Fruit fly (Drosophila melanogaster) whole organism, embryonic: ENCODE measurements around the gene DCP2.

Source experiments
- Aef1 ChIP-seq: fragments of 200-800 bp; sonication (Bioruptor generic); IDR thresholded peaks from 3 replicates; pipeline ENCODE4 v1.3.6; 2022; ENCODE audit warnings: missing biosample characterization, missing genetic modification characterization
- Atf3 ChIP-seq: fragments of 200-800 bp; sonication (Bioruptor generic); optimal IDR thresholded peaks from 3 replicates; lab custom pipeline; 2016; ENCODE audit warnings: missing biosample characterization, missing genetic modification characterization
- Bdp1 ChIP-seq: fragments of 200-800 bp; sonication (Bioruptor generic); optimal IDR thresholded peaks from 3 replicates; lab custom pipeline; 2016; ENCODE audit warnings: missing biosample characterization, missing genetic modification characterization
- CG11093 ChIP-seq: fragments of 200-800 bp; sonication (Bioruptor generic); IDR thresholded peaks from 3 replicates; pipeline ENCODE4 v1.3.6; 2022; ENCODE audit warnings: missing biosample characterization, missing genetic modification characterization
- CG11456 ChIP-seq: fragments of 200-800 bp; sonication (Bioruptor generic); IDR thresholded peaks from 3 replicates; pipeline ENCODE4 v1.3.6; 2022; ENCODE audit warnings: missing biosample characterization, missing genetic modification characterization
- CG13123 ChIP-seq: fragments of 200-800 bp; sonication (Bioruptor generic); optimal IDR thresholded peaks from 2 replicates; lab custom pipeline; 2016; ENCODE audit warnings: missing biosample characterization, missing genetic modification characterization
- CG1603 ChIP-seq: fragments of 200-800 bp; sonication (Bioruptor generic); optimal IDR thresholded peaks from 2 replicates; lab custom pipeline; 2019; ENCODE audit warnings: missing biosample characterization, mild to moderate bottlenecking, missing genetic modification characterization, moderate library complexity
- CG16863 ChIP-seq: fragments of 200-800 bp; sonication (Bioruptor generic); optimal IDR thresholded peaks from 3 replicates; lab custom pipeline; 2016; ENCODE audit warnings: missing biosample characterization, missing genetic modification characterization
- CG17361 ChIP-seq: fragments of 200-800 bp; sonication (Bioruptor generic); IDR thresholded peaks from 3 replicates; pipeline ENCODE4 v1.3.6; 2022; ENCODE audit warnings: missing biosample characterization, missing genetic modification characterization
- CG17912 ChIP-seq: fragments of 200-800 bp; sonication (Bioruptor generic); optimal IDR thresholded peaks from 2 replicates; lab custom pipeline; 2018; ENCODE audit warnings: missing biosample characterization, mild to moderate bottlenecking, missing genetic modification characterization
- CG18599 ChIP-seq: fragments of 200-800 bp; sonication (Bioruptor generic); optimal IDR thresholded peaks from 3 replicates; lab custom pipeline; 2017; ENCODE audit warnings: missing biosample characterization, missing genetic modification characterization, mild to moderate bottlenecking, moderate library complexity, missing genetic modification reagents
- CG18764 ChIP-seq: fragments of 200-800 bp; sonication (Bioruptor generic); optimal IDR thresholded peaks from 3 replicates; lab custom pipeline; 2016; ENCODE audit warnings: missing biosample characterization, missing genetic modification characterization
- CG2120 ChIP-seq: fragments of 200-800 bp; sonication (Bioruptor generic); optimal IDR thresholded peaks from 3 replicates; lab custom pipeline; 2016; ENCODE audit warnings: missing biosample characterization, missing genetic modification characterization
- CG3065 ChIP-seq: fragments of 200-800 bp; sonication (Bioruptor generic); optimal IDR thresholded peaks from 2 replicates; lab custom pipeline; 2016; ENCODE audit warnings: missing biosample characterization, missing genetic modification characterization
- CG3163 ChIP-seq: fragments of 200-800 bp; sonication (Bioruptor generic); optimal IDR thresholded peaks from 3 replicates; lab custom pipeline; 2016; ENCODE audit warnings: missing biosample characterization, missing genetic modification characterization
- CG4328 ChIP-seq: fragments of 200-800 bp; sonication (Bioruptor generic); optimal IDR thresholded peaks from 3 replicates; lab custom pipeline; 2017; ENCODE audit warnings: missing biosample characterization, missing genetic modification reagents, missing genetic modification characterization
- CG4854 ChIP-seq: fragments of 200-800 bp; sonication (Bioruptor generic); optimal IDR thresholded peaks from 2 replicates; lab custom pipeline; 2016; ENCODE audit warnings: missing biosample characterization, missing genetic modification characterization, inconsistent platforms
- CG7271 ChIP-seq: fragments of 200-800 bp; sonication (Bioruptor generic); optimal IDR thresholded peaks from 2 replicates; lab custom pipeline; 2018; ENCODE audit warnings: missing biosample characterization, mild to moderate bottlenecking, missing genetic modification characterization, moderate library complexity
- CG8359 ChIP-seq: fragments of 200-800 bp; sonication (Bioruptor generic); optimal IDR thresholded peaks from 2 replicates; lab custom pipeline; 2017; ENCODE audit warnings: missing biosample characterization, mild to moderate bottlenecking, missing genetic modification characterization, borderline replicate concordance
- Doc3 ChIP-seq: fragments of 200-800 bp; sonication (Bioruptor generic); IDR thresholded peaks from 3 replicates; pipeline ENCODE4 v1.3.6; 2022; ENCODE audit warnings: missing biosample characterization, missing genetic modification characterization; ENCODE audit not compliant: partially characterized antibody
- Elba2 ChIP-seq: fragments of 200-800 bp; sonication (Bioruptor generic); optimal IDR thresholded peaks from 3 replicates; lab custom pipeline; 2016; ENCODE audit warnings: missing biosample characterization, missing genetic modification characterization
- Nf-YC ChIP-seq: fragments of 200-800 bp; optimal IDR thresholded peaks from 3 replicates; lab custom pipeline; 2019; ENCODE audit warnings: missing biosample characterization, mild to moderate bottlenecking, missing genetic modification characterization, moderate library complexity
- Optix ChIP-seq: fragments of 200-800 bp; sonication (Bioruptor generic); IDR thresholded peaks from 3 replicates; pipeline ENCODE4 v1.3.6; 2022; ENCODE audit warnings: missing biosample characterization, missing genetic modification characterization
- Pdp1 ChIP-seq, 2 experiments: fragments of 200-800 bp; sonication (Bioruptor generic); optimal IDR thresholded peaks; 3 replicates each; lab custom pipeline; 2016; ENCODE audit warnings: missing biosample characterization in 2 of 2, missing genetic modification characterization in 2 of 2, mild to moderate bottlenecking in 1 of 2, moderate library complexity in 1 of 2
- Xrp1 ChIP-seq: fragments of 200-800 bp; sonication (Bioruptor generic); IDR thresholded peaks from 2 replicates; pipeline ENCODE4 v1.3.6; 2022; ENCODE audit warnings: missing biosample characterization, missing genetic modification characterization
- YL-1 ChIP-seq: fragments of 200-800 bp; sonication (Bioruptor generic); optimal IDR thresholded peaks from 3 replicates; lab custom pipeline; 2017; ENCODE audit warnings: missing biosample characterization, mild to moderate bottlenecking, missing genetic modification characterization
- btn ChIP-seq: fragments of 200-800 bp; sonication (Bioruptor generic); optimal IDR thresholded peaks from 2 replicates; lab custom pipeline; 2016; ENCODE audit warnings: missing biosample characterization, missing genetic modification characterization
- emc ChIP-seq: fragments of 200-800 bp; sonication (Bioruptor generic); optimal IDR thresholded peaks from 2 replicates; lab custom pipeline; 2016; ENCODE audit warnings: missing biosample characterization, missing genetic modification characterization
- en ChIP-seq: fragments of 200-800 bp; sonication (Bioruptor generic); optimal IDR thresholded peaks from 2 replicates; lab custom pipeline; 2016; ENCODE audit warnings: missing biosample characterization, missing genetic modification characterization
- grn ChIP-seq: fragments of 200-800 bp; sonication (Bioruptor generic); optimal IDR thresholded peaks from 3 replicates; lab custom pipeline; 2017; ENCODE audit warnings: missing biosample characterization, missing genetic modification characterization
- gsb ChIP-seq: fragments of 200-800 bp; sonication (Bioruptor generic); IDR thresholded peaks from 2 replicates; pipeline ENCODE4 v1.3.6; 2022; ENCODE audit warnings: missing biosample characterization, missing genetic modification characterization
- ind ChIP-seq: fragments of 200-800 bp; sonication (Bioruptor generic); optimal IDR thresholded peaks from 3 replicates; lab custom pipeline; 2016; ENCODE audit warnings: missing biosample characterization, missing genetic modification characterization
- kay ChIP-seq: fragments of 200-800 bp; sonication (Bioruptor generic); optimal IDR thresholded peaks from 2 replicates; lab custom pipeline; 2016; ENCODE audit warnings: missing biosample characterization, missing genetic modification characterization
- lilli ChIP-seq: fragments of 200-800 bp; sonication (Bioruptor generic); optimal IDR thresholded peaks from 3 replicates; lab custom pipeline; 2016; ENCODE audit warnings: missing biosample characterization, missing genetic modification characterization
- lmd ChIP-seq: fragments of 200-800 bp; sonication (Bioruptor generic); IDR thresholded peaks from 2 replicates; pipeline ENCODE4 v1.3.6; 2022; ENCODE audit warnings: missing biosample characterization, missing genetic modification characterization
- mam ChIP-seq: fragments of 200-800 bp; sonication (Bioruptor generic); optimal IDR thresholded peaks from 3 replicates; lab custom pipeline; 2016; ENCODE audit warnings: missing biosample characterization, missing genetic modification characterization
- oc ChIP-seq: fragments of 200-800 bp; sonication (Bioruptor generic); optimal IDR thresholded peaks from 2 replicates; lab custom pipeline; 2018; ENCODE audit warnings: missing biosample characterization, mild to moderate bottlenecking, missing genetic modification characterization, moderate library complexity
- psq ChIP-seq: fragments of 200-800 bp; sonication (Bioruptor generic); optimal IDR thresholded peaks from 2 replicates; lab custom pipeline; 2017; ENCODE audit warnings: missing biosample characterization, missing genetic modification characterization
- run ChIP-seq: fragments of 200-800 bp; sonication (Bioruptor generic); optimal IDR thresholded peaks from 3 replicates; lab custom pipeline; 2018; ENCODE audit warnings: missing biosample characterization, mild to moderate bottlenecking, missing genetic modification characterization
- sens ChIP-seq: fragments of 200-800 bp; sonication (Bioruptor generic); peaks from one replicate; lab custom pipeline; 2016; ENCODE audit warnings: missing biosample characterization, missing genetic modification characterization
- sim ChIP-seq: fragments of 200-800 bp; sonication (Bioruptor generic); IDR thresholded peaks from 2 replicates; pipeline ENCODE4 v1.3.6; 2022; ENCODE audit warnings: missing biosample characterization, missing genetic modification characterization
- slbo ChIP-seq: fragments of 200-800 bp; sonication (Bioruptor generic); IDR thresholded peaks from 2 replicates; pipeline ENCODE4 v1.3.6; 2022; ENCODE audit warnings: missing biosample characterization, missing genetic modification characterization
- so ChIP-seq: fragments of 200-800 bp; sonication (Bioruptor generic); IDR thresholded peaks from 3 replicates; pipeline ENCODE4 v1.3.6; 2022; ENCODE audit warnings: missing biosample characterization, missing genetic modification characterization
- sqz ChIP-seq: fragments of 200-800 bp; sonication (Bioruptor generic); optimal IDR thresholded peaks from 3 replicates; lab custom pipeline; 2018; ENCODE audit warnings: missing biosample characterization, mild to moderate bottlenecking, missing genetic modification characterization
- sr ChIP-seq: fragments of 200-800 bp; sonication (Bioruptor generic); IDR thresholded peaks from 3 replicates; pipeline ENCODE4 v1.3.6; 2022; ENCODE audit warnings: missing biosample characterization, missing genetic modification characterization
- tap ChIP-seq: fragments of 200-800 bp; optimal IDR thresholded peaks from 3 replicates; lab custom pipeline; 2019; ENCODE audit warnings: missing biosample characterization, mild to moderate bottlenecking, missing genetic modification characterization, moderate library complexity
- unc-4 ChIP-seq: fragments of 200-800 bp; sonication (Bioruptor generic); IDR thresholded peaks from 2 replicates; pipeline ENCODE4 v1.3.6; 2022; ENCODE audit warnings: missing biosample characterization, missing genetic modification characterization; ENCODE audit not compliant: partially characterized antibody
- wek ChIP-seq: fragments of 200-800 bp; sonication (Bioruptor generic); optimal IDR thresholded peaks from 3 replicates; lab custom pipeline; 2018; ENCODE audit warnings: missing biosample characterization, mild to moderate bottlenecking, missing genetic modification characterization, moderate library complexity
- z ChIP-seq: fragments of 200-800 bp; sonication (Bioruptor generic); IDR thresholded peaks from 3 replicates; pipeline ENCODE4 v1.3.6; 2022; ENCODE audit warnings: missing biosample characterization, missing genetic modification characterization
- zen ChIP-seq: fragments of 200-800 bp; sonication (Bioruptor generic); optimal IDR thresholded peaks from 3 replicates; lab custom pipeline; 2018; ENCODE audit warnings: missing biosample characterization, mild to moderate bottlenecking, missing genetic modification characterization, moderate library complexity

The DCP2 gene

DNA sequence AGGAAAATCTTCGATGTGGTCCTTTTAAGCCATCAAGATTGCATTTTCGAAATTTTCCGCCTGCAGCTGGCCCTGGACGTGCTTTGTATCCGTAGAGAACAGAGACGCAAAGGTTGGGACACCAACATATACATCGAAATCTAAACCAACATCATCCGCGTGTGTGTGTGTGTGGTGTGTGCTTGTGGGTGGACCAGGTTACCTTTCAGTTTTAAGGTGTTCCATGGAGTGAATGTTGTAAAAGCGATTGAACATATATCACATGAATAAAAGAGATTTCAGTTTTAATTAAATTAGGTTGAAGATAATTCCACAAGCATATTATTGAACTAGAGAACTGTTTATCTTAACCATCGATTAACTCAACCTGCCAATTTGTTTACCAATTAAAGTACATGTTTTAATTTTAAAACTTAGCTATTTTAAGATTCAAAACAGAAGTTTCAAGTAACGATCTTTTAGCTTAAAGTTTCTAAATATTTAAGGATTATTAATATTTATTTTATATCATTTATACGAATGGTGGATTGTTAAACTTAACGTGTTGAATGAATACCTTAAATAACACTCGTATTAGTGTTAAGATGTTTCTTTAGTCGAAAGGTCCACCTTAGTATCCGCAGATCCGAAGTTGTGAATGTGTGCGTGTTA is 887 bp upstream of the DCP2 start (continued):
- TF ChIP-seq CG13123 = peak; percentile 48
- TF ChIP-seq CG16863 = peak; percentile 50
- no peak for TF ChIP-seq z (GFP tag; lab: Robert Waterston, UW)
- no peak for TF ChIP-seq CG4854
- no peak for TF ChIP-seq wek (GFP tag; lab: Kevin White, UChicago)
- peak; percentile 37 for TF ChIP-seq run
- peak; percentile 27 for TF ChIP-seq emc
- peak; percentile 7 for TF ChIP-seq Atf3
- peak; percentile 35; the same call in 2 of the 3 replicates for TF ChIP-seq Aef1 (GFP tag; lab: Robert Waterston, UW)
- peak; percentile 90 for TF ChIP-seq CG4328
- TF ChIP-seq CG3065 (GFP tag; lab: Kevin White, UChicago) = no peak
- no peak for TF ChIP-seq Elba2 (GFP tag; lab: Kevin White, UChicago)
- TF ChIP-seq tap (tag; lab: Kevin White, UChicago) = peak; percentile 69
- TF ChIP-seq Nf-YC = peak; percentile 88
- TF ChIP-seq CG18764 = no peak
- TF ChIP-seq mam (GFP tag; lab: Kevin White, UChicago) = peak; percentile 65
- TF ChIP-seq CG17912 (GFP tag; lab: Kevin White, UChicago) = no peak
- TF ChIP-seq btn = no peak
- TF ChIP-seq CG8359 (GFP tag; lab: Kevin White, UChicago) = peak; percentile 59
- peak; percentile 26 to 32 for TF ChIP-seq Pdp1 (GFP tag; optimal IDR thresholded peaks at IDR 0.05; lab: Kevin White, UChicago)
- peak; percentile 74 for TF ChIP-seq ind (GFP tag; lab: Kevin White, UChicago)
- 0 out of 2 replicates have a peak, but pooled peaks have one; percentile 18 for TF ChIP-seq unc-4
- no peak for TF ChIP-seq psq
- peak; percentile 60; the same call in 1 of the 2 replicates for TF ChIP-seq lmd (GFP tag; lab: Robert Waterston, UW)
- TF ChIP-seq CG18599 = peak; percentile 91
- TF ChIP-seq CG17361 = peak; percentile 88
- TF ChIP-seq gsb (GFP tag; lab: Robert Waterston, UW) = peak; percentile 53
- peak; percentile 14; the same call in 1 of the 2 replicates for TF ChIP-seq Xrp1 (GFP tag; lab: Robert Waterston, UW)
- TF ChIP-seq Optix = no peak
- no peak for TF ChIP-seq CG7271 (tag; lab: Kevin White, UChicago)
- no peak for TF ChIP-seq en (GFP tag; lab: Kevin White, UChicago)
- TF ChIP-seq oc (tag; lab: Kevin White, UChicago) = no peak
- no peak for TF ChIP-seq grn (GFP tag; lab: Kevin White, UChicago)
- no peak for TF ChIP-seq CG3163
- TF ChIP-seq sqz = peak; percentile 76
- peak; percentile 40 for TF ChIP-seq YL-1 (GFP tag; lab: Kevin White, UChicago)
- no peak for TF ChIP-seq Doc3 (GFP tag; lab: Robert Waterston, UW)
- peak; percentile 23 for TF ChIP-seq kay (GFP tag; lab: Kevin White, UChicago)
- peak; percentile 89 for TF ChIP-seq CG2120 (GFP tag; lab: Kevin White, UChicago)
- peak; percentile 29; the same call in 2 of the 3 replicates for TF ChIP-seq so
- peak; percentile 73 for TF ChIP-seq lilli (GFP tag; lab: Kevin White, UChicago)
- no peak for TF ChIP-seq sim (GFP tag; lab: Robert Waterston, UW)
- TF ChIP-seq CG1603 (tag; lab: Kevin White, UChicago) = peak; percentile 53
- peak; percentile 74 for TF ChIP-seq sens (GFP tag; lab: Kevin White, UChicago)
- peak; percentile 31 for TF ChIP-seq zen (tag; lab: Kevin White, UChicago)
- TF ChIP-seq slbo (GFP tag; lab: Robert Waterston, UW) = peak; percentile 61
- TF ChIP-seq Bdp1 (GFP tag; lab: Kevin White, UChicago) = no peak
- 0 out of 3 replicates have a peak, but pooled peaks have one; percentile 39 for TF ChIP-seq sr (GFP tag; lab: Robert Waterston, UW)
- TF ChIP-seq CG11456 (GFP tag; lab: Robert Waterston, UW) = peak; percentile 77; the same call in 2 of the 3 replicates
- TF ChIP-seq CG11093 (GFP tag; lab: Robert Waterston, UW) = no peak
- TF ChIP-seq, all 482 proteins: peak for 316
